Fruit fly (Drosophila melanogaster): ENCODE results near the gene CG31954.

CG31954 gene

dm6 chr2L:3545033-3545666 is 35.2 kb upstream of the CG31954 start (continued):
- TF ChIP-seq ftz-f1 (GFP tag; optimal IDR thresholded peaks at IDR 0.05), result no peak
- no peak for TF ChIP-seq br (optimal IDR thresholded peaks at IDR 0.05)
- no peak for TF ChIP-seq dimm (GFP tag; IDR thresholded peaks at IDR 0.05)
- no peak for TF ChIP-seq CG18619 (GFP tag; optimal IDR thresholded peaks at IDR 0.05)
- no peak for TF ChIP-seq H2.0 (GFP tag; IDR thresholded peaks at IDR 0.05)
- TF ChIP-seq CG31441 (GFP tag; IDR thresholded peaks at IDR 0.05), result no peak
- no peak for TF ChIP-seq NfI (GFP tag; optimal IDR thresholded peaks at IDR 0.05)
- no peak for TF ChIP-seq ara (GFP tag; IDR thresholded peaks at IDR 0.05)
- TF ChIP-seq cato (GFP tag; optimal IDR thresholded peaks at IDR 0.05; ENCODE audit: borderline replicate concordance), result no peak
- TF ChIP-seq Sox102F (GFP tag; optimal IDR thresholded peaks at IDR 0.05), result no peak
- no peak for TF ChIP-seq Dip3 (GFP tag; optimal IDR thresholded peaks at IDR 0.05)
- no peak for TF ChIP-seq gce (GFP tag; IDR thresholded peaks at IDR 0.05)
- TF ChIP-seq phol (tag; optimal IDR thresholded peaks at IDR 0.05), result no peak
- TF ChIP-seq repo (GFP tag; optimal IDR thresholded peaks at IDR 0.05), result no peak
- TF ChIP-seq Sin3A (optimal IDR thresholded peaks at IDR 0.05), result no peak
- TF ChIP-seq CG1603 (tag; optimal IDR thresholded peaks at IDR 0.05), result no peak
- no peak for TF ChIP-seq ind (GFP tag; optimal IDR thresholded peaks at IDR 0.05)
- TF ChIP-seq CG34224 (GFP tag; IDR thresholded peaks at IDR 0.05; ENCODE audit: partially characterized antibody), result peak; percentile 80
- no peak for TF ChIP-seq otp (GFP tag; IDR thresholded peaks at IDR 0.05)
- no peak for TF ChIP-seq CG13775 (GFP tag; optimal IDR thresholded peaks at IDR 0.05)
- no peak for TF ChIP-seq Hr3 (GFP tag; optimal IDR thresholded peaks at IDR 0.05)
- no peak for TF ChIP-seq pho (GFP tag; optimal IDR thresholded peaks at IDR 0.05)
- TF ChIP-seq CG12071 (GFP tag; optimal IDR thresholded peaks at IDR 0.05), result no peak
- peak; percentile 65 for TF ChIP-seq CTCF (GFP tag; optimal IDR thresholded peaks at IDR 0.05)
- no peak for TF ChIP-seq Atf6 (GFP tag; IDR thresholded peaks at IDR 0.05)
- TF ChIP-seq CG6813 (GFP tag; optimal IDR thresholded peaks at IDR 0.05), result no peak
- TF ChIP-seq chinmo (GFP tag; IDR thresholded peaks at IDR 0.05; ENCODE audit: partially characterized antibody), result 0 out of 4 replicates have a peak, but pooled peaks have one; percentile 53
- no peak for TF ChIP-seq odd (GFP tag; optimal IDR thresholded peaks at IDR 0.05)
- TF ChIP-seq da (GFP tag; optimal IDR thresholded peaks at IDR 0.05), result no peak
- no peak for TF ChIP-seq Oli (tag; optimal IDR thresholded peaks at IDR 0.05)
- TF ChIP-seq CG1024 (GFP tag; IDR thresholded peaks at IDR 0.05), result no peak
- no peak for TF ChIP-seq CG17829 (tag; optimal IDR thresholded peaks at IDR 0.05)
- no peak for TF ChIP-seq CG4820 (GFP tag; optimal IDR thresholded peaks at IDR 0.05)
- no peak for TF ChIP-seq Drgx (GFP tag; IDR thresholded peaks at IDR 0.05)
- no peak for TF ChIP-seq CG12299 (tag; optimal IDR thresholded peaks at IDR 0.05)
- TF ChIP-seq ranshi (GFP tag; IDR thresholded peaks at IDR 0.05), result no peak
- TF ChIP-seq lov (optimal IDR thresholded peaks at IDR 0.05), result no peak
- TF ChIP-seq lov (GFP tag; IDR thresholded peaks at IDR 0.05), result no peak
- no peak for TF ChIP-seq CG2202 (tag; optimal IDR thresholded peaks at IDR 0.05)
- TF ChIP-seq corto (GFP tag; optimal IDR thresholded peaks at IDR 0.05), result no peak
- TF ChIP-seq CG32767 (GFP tag; IDR thresholded peaks at IDR 0.05), result no peak
- TF ChIP-seq bowl (GFP tag; IDR thresholded peaks at IDR 0.05), result no peak
- TF ChIP-seq Dbx (GFP tag; IDR thresholded peaks at IDR 0.05), result peak; percentile 41; the same call in 1 of the 3 replicates
- no peak for TF ChIP-seq bigmax (GFP tag; optimal IDR thresholded peaks at IDR 0.05)
- peak; percentile 35 for TF ChIP-seq sug (tag; optimal IDR thresholded peaks at IDR 0.05)
- no peak for TF ChIP-seq luna (GFP tag; optimal IDR thresholded peaks at IDR 0.05)
- no peak for TF ChIP-seq CG12155 (GFP tag; optimal IDR thresholded peaks at IDR 0.05)
- 0 out of 2 replicates have a peak, but pooled peaks have one; percentile 19 for TF ChIP-seq Scr (GFP tag; IDR thresholded peaks at IDR 0.05; ENCODE audit: partially characterized antibody)
- TF ChIP-seq HLH54F (GFP tag; optimal IDR thresholded peaks at IDR 0.05), result no peak
- TF ChIP-seq CG13287 (GFP tag; IDR thresholded peaks at IDR 0.05; ENCODE audit: partially characterized antibody), result peak; percentile 50; the same call in 1 of the 2 replicates
- peak; percentile 86 for TF ChIP-seq zen2 (GFP tag; IDR thresholded peaks at IDR 0.05; ENCODE audit: partially characterized antibody)
- peak; percentile 92 for TF ChIP-seq Nf-YC (tag; optimal IDR thresholded peaks at IDR 0.05)
